Fruit fly (Drosophila melanogaster): Measurements from ENCODE around the gene CG15390.
A peak's percentile ranks its signal among the peaks of the same experiment; 100 is the strongest.

- peak; percentile 96 for TF ChIP-seq kay (GFP tag; ENCODE audit: borderline replicate concordance)
- TF ChIP-seq CG7101 (tag; optimal IDR thresholded peaks at IDR 0.05): peak; percentile 97
- peak; percentile 95 for TF ChIP-seq CG14711 (tag; optimal IDR thresholded peaks at IDR 0.05)
These were observed 10.8 kb upstream of the CG15390 start for dm6 chr2L:2363626-2364147.
